Fruit fly (Drosophila melanogaster): Measurements from ENCODE around the gene CG9631.

Gene CG9631

dm6 chr3R:14244577-14244976 is 18.0 kb upstream of the CG9631 start, which contains the start of gene CG43291:
CG43291 (minus strand) TSS chr3R:14244677.
- TF ChIP-seq Ets98B (GFP tag; IDR thresholded peaks at IDR 0.05) (no peak), EcR (GFP tag; optimal IDR thresholded peaks at IDR 0.05) (no peak), Pif1B (GFP tag; optimal IDR thresholded peaks at IDR 0.05) (no peak), CG14655 (GFP tag; optimal IDR thresholded peaks at IDR 0.05) (no peak), Pif1A (GFP tag; optimal IDR thresholded peaks at IDR 0.05) (no peak), CG17806 (tag; optimal IDR thresholded peaks at IDR 0.05) (no peak), CG13204 (GFP tag; optimal IDR thresholded peaks at IDR 0.05) (no peak), CG10348 (GFP tag; IDR thresholded peaks at IDR 0.05) (no peak), CG4496 (GFP tag; IDR thresholded peaks at IDR 0.05) (no peak), gl (tag; optimal IDR thresholded peaks at IDR 0.05) (no peak), CG34367 (tag; optimal IDR thresholded peaks at IDR 0.05) (no peak), Snoo (tag; optimal IDR thresholded peaks at IDR 0.05) (no peak), D1 (tag; optimal IDR thresholded peaks at IDR 0.05) (no peak), CG32121 (GFP tag; IDR thresholded peaks at IDR 0.05) (no peak), CG9948 (tag; optimal IDR thresholded peaks at IDR 0.05) (no peak), CG12605 (GFP tag; IDR thresholded peaks at IDR 0.05) (no peak), fd96Ca (GFP tag; IDR thresholded peaks at IDR 0.05) (no peak), rn (GFP tag; IDR thresholded peaks at IDR 0.05) (no peak), CG8159 (tag; optimal IDR thresholded peaks at IDR 0.05) (no peak)

DNA sequence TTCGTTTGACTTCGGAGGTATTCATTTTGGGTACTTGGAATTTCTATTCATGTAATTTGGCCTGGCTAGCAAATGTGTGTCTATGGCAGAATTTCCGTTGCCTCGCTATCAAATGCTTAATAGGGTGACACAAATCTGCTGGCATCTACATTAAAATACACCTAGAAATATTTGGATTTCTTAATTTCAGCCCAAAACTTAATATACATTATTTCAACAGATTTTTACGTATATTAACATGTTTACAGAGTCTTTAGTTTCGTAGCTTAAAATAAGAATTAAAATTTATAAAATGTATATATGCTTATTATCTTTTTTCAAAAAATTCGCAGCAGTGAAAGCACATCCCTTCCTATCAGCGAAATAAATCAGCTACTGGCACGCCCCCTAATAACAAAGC is 2.5 kb upstream of the CG9631 start, which contains the start of gene CG9624:
CG9624 (minus strand) TSS at position 101 of the 400 bp plus-strand sequence.
- TF ChIP-seq Snoo (tag; optimal IDR thresholded peaks at IDR 0.05) (no peak), CG15710 (tag; optimal IDR thresholded peaks at IDR 0.05) (no peak)

- TF ChIP-seq CG14655 (GFP tag; optimal IDR thresholded peaks at IDR 0.05) (peak; percentile 52), CG12605 (GFP tag; IDR thresholded peaks at IDR 0.05) (no peak), CG8159 (tag; optimal IDR thresholded peaks at IDR 0.05) (peak; percentile 40), CG17806 (tag; optimal IDR thresholded peaks at IDR 0.05) (no peak), CG32121 (GFP tag; IDR thresholded peaks at IDR 0.05) (no peak), CG8301 (tag; optimal IDR thresholded peaks at IDR 0.05) (peak; percentile 45)
Observed at dm6 chr3R:14224105-14224574, 2.4 kb downstream of the CG9631 start, which contains the start of gene Sp212. Sp212 (minus strand) TSS chr3R:14224155.

- TF ChIP-seq CG17806 (tag; optimal IDR thresholded peaks at IDR 0.05): no peak
- TF ChIP-seq CG15710 (tag; optimal IDR thresholded peaks at IDR 0.05): no peak
- no peak for TF ChIP-seq CG8301 (tag; optimal IDR thresholded peaks at IDR 0.05)
- TF ChIP-seq fd96Ca (GFP tag; IDR thresholded peaks at IDR 0.05): no peak
- TF ChIP-seq CG32121 (GFP tag; IDR thresholded peaks at IDR 0.05): no peak
- TF ChIP-seq CG10348 (GFP tag; IDR thresholded peaks at IDR 0.05): no peak
- TF ChIP-seq CG12605 (GFP tag; IDR thresholded peaks at IDR 0.05): no peak
- TF ChIP-seq CG13204 (GFP tag; optimal IDR thresholded peaks at IDR 0.05): no peak
- TF ChIP-seq D1 (tag; optimal IDR thresholded peaks at IDR 0.05): no peak
- TF ChIP-seq Pif1B (GFP tag; optimal IDR thresholded peaks at IDR 0.05): no peak
- TF ChIP-seq CG34367 (tag; optimal IDR thresholded peaks at IDR 0.05): no peak
- TF ChIP-seq CG14655 (GFP tag; optimal IDR thresholded peaks at IDR 0.05): no peak
- TF ChIP-seq CG8159 (tag; optimal IDR thresholded peaks at IDR 0.05): no peak
- no peak for TF ChIP-seq Snoo (tag; optimal IDR thresholded peaks at IDR 0.05)
- no peak for TF ChIP-seq CG9948 (tag; optimal IDR thresholded peaks at IDR 0.05)
- TF ChIP-seq gl (tag; optimal IDR thresholded peaks at IDR 0.05): no peak
- TF ChIP-seq Pif1A (GFP tag; optimal IDR thresholded peaks at IDR 0.05): no peak
- TF ChIP-seq EcR (GFP tag; optimal IDR thresholded peaks at IDR 0.05): no peak
- TF ChIP-seq Ets98B (GFP tag; IDR thresholded peaks at IDR 0.05): no peak
Observed at dm6 chr3R:14221484-14221883, 5.1 kb downstream of the CG9631 start, which contains the start of gene CG33109. CG33109 (minus strand) TSS chr3R:14221584.

dm6 chr3R:14220105-14220504 is 6.5 kb downstream of the CG9631 start, which contains the start of gene CG31326:
CG31326 (minus strand) TSS chr3R:14220205.
- TF ChIP-seq CG15710 (tag; optimal IDR thresholded peaks at IDR 0.05) (no peak), gl (tag; optimal IDR thresholded peaks at IDR 0.05) (no peak), CG8159 (tag; optimal IDR thresholded peaks at IDR 0.05) (no peak)

- TF ChIP-seq CG8301 (tag; optimal IDR thresholded peaks at IDR 0.05) (no peak), fd96Ca (GFP tag; IDR thresholded peaks at IDR 0.05) (peak; percentile 46; the same call in 1 of the 3 replicates), CG34367 (tag; optimal IDR thresholded peaks at IDR 0.05) (no peak), CG32121 (GFP tag; IDR thresholded peaks at IDR 0.05) (peak; percentile 39; the same call in 1 of the 2 replicates), Ets98B (GFP tag; IDR thresholded peaks at IDR 0.05) (peak; percentile 32; the same call in 1 of the 2 replicates), CG4496 (GFP tag; IDR thresholded peaks at IDR 0.05) (peak; percentile 63; the same call in 1 of the 3 replicates), CG9948 (tag; optimal IDR thresholded peaks at IDR 0.05) (no peak), gl (tag; optimal IDR thresholded peaks at IDR 0.05) (no peak)
Observed at dm6 chr3R:14217839-14218238, 8.7 kb downstream of the CG9631 start, which contains the start of gene CG9649. CG9649 (minus strand) TSS chr3R:14217882.

DNA sequence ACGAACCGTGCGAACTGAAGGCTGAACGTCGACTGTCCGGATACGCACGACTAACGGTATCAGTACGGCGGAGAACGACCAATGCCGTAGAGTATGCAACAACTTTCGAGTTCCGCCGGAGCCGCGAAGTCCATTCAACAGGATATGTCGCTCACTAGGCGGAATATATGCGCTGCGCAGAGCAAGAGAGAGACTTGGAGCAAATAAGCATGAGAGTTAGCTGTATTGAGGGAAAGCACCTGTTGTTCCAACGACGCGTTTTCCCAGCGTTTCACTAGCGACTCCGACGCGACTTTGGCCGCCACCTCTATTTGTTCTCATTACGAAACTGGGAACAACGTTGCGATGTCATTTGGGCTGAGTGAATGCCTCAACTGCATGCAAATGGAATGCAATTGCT is 11.8 kb downstream of the CG9631 start, which contains the start of gene Dop1R1:
Dop1R1 (minus strand) TSS at position 35 of the 400 bp plus-strand sequence.
- TF ChIP-seq CG32121 (GFP tag; IDR thresholded peaks at IDR 0.05) (no peak), rn (GFP tag; IDR thresholded peaks at IDR 0.05) (no peak), D1 (tag; optimal IDR thresholded peaks at IDR 0.05) (no peak), CG12605 (GFP tag; IDR thresholded peaks at IDR 0.05) (peak; percentile 92)
